Worm (Caenorhabditis elegans): ENCODE measurements around the gene med-2.

ce11 chrIII:6888999-6889824 is 4.9 kb downstream of the med-2 start, which contains the start of the genes brd-1 and K04C2.2:
- no peak for TF ChIP-seq ceh-48 (tag; optimal IDR thresholded peaks at IDR 0.05)
- TF ChIP-seq rnt-1 (tag; optimal IDR thresholded peaks at IDR 0.05), result no peak
- TF ChIP-seq pqm-1 (tag; optimal IDR thresholded peaks at IDR 0.05), result no peak
- TF ChIP-seq unc-55 (GFP tag; optimal IDR thresholded peaks at IDR 0.05), result no peak
- TF ChIP-seq syd-9 (tag; optimal IDR thresholded peaks at IDR 0.05), result no peak
- TF ChIP-seq mec-3 (tag; optimal IDR thresholded peaks at IDR 0.05; ENCODE audit: borderline replicate concordance), result no peak
